Worm (Caenorhabditis elegans) whole organism, young adult: Measurements from ENCODE around the gene ceeh-1.
A peak's percentile ranks its signal among the peaks of the same experiment; 100 is the strongest.

Experiments
- B0019.2 ChIP-seq: fragments of 200-800 bp; sonication (Bioruptor generic); conservative IDR thresholded peaks from 2 replicates; pipeline ENCODE4 v1.3.6; 2022; ENCODE audit warnings: missing genetic modification reagents, missing genetic modification characterization, missing compliant biosample characterization
- B0336.3 ChIP-seq: fragments of 200-800 bp; sonication (Bioruptor generic); IDR thresholded peaks from 2 replicates; pipeline ENCODE4 v1.3.6; 2022; ENCODE audit warnings: missing genetic modification characterization, missing compliant biosample characterization
- C06A6.2 ChIP-seq: fragments of 200-800 bp; sonication (Bioruptor generic); conservative IDR thresholded peaks from 2 replicates; pipeline ENCODE4 v1.3.6; 2022; ENCODE audit warnings: missing genetic modification characterization, missing compliant biosample characterization
- T07F8.4 ChIP-seq: sonication (generic microtip); optimal IDR thresholded peaks from 2 replicates; lab custom pipeline; 2016; ENCODE audit warnings: mild to moderate bottlenecking, missing genetic modification characterization, moderate library complexity, missing compliant biosample characterization
- Y53G8AR.9 ChIP-seq: fragments of 200-800 bp; sonication (Bioruptor generic); conservative IDR thresholded peaks from 2 replicates; pipeline ENCODE4 v1.3.6; 2022; ENCODE audit warnings: missing genetic modification reagents, missing genetic modification characterization, missing compliant biosample characterization
- Y56A3A.18 ChIP-seq: fragments of 200-800 bp; sonication (Bioruptor generic); IDR thresholded peaks from 2 replicates; pipeline ENCODE4 v1.3.6; 2022; ENCODE audit warnings: missing genetic modification reagents, missing genetic modification characterization, missing compliant biosample characterization
- Y67H2A.10 ChIP-seq: fragments of 200-800 bp; sonication (Bioruptor generic); conservative IDR thresholded peaks from 2 replicates; pipeline ENCODE4 v1.3.6; 2022; ENCODE audit warnings: missing genetic modification reagents, missing genetic modification characterization, missing compliant biosample characterization
- Y95B8A.8 ChIP-seq: fragments of 200-800 bp; sonication (Bioruptor generic); IDR thresholded peaks from 2 replicates; pipeline ENCODE4 v1.3.6; 2022; ENCODE audit warnings: missing genetic modification reagents, missing genetic modification characterization, missing compliant biosample characterization
- ZK185.1 ChIP-seq: sonication (generic microtip); optimal IDR thresholded peaks from 2 replicates; lab custom pipeline; 2016; ENCODE audit warnings: mild to moderate bottlenecking, missing genetic modification characterization, missing compliant biosample characterization; ENCODE audit not compliant: poor library complexity, severe bottlenecking
- atf-7 ChIP-seq: sonication (generic microtip); optimal IDR thresholded peaks from 2 replicates; lab custom pipeline; 2017; ENCODE audit warnings: mild to moderate bottlenecking, missing genetic modification characterization, missing compliant biosample characterization
- athp-1 ChIP-seq: sonication (generic microtip); optimal IDR thresholded peaks from 2 replicates; lab custom pipeline; 2017; ENCODE audit warnings: mild to moderate bottlenecking, missing genetic modification characterization, missing compliant biosample characterization
- attf-6 ChIP-seq: fragments of 200-800 bp; sonication (Bioruptor generic); IDR thresholded peaks from 2 replicates; pipeline ENCODE4 v1.3.6; 2022; ENCODE audit warnings: missing genetic modification reagents, missing genetic modification characterization, missing compliant biosample characterization
- bed-2 ChIP-seq: fragments of 200-800 bp; sonication (Bioruptor generic); IDR thresholded peaks from 2 replicates; pipeline ENCODE4 v1.3.6; 2022; ENCODE audit warnings: missing genetic modification reagents, missing genetic modification characterization, missing compliant biosample characterization
- cebp-1 ChIP-seq, 2 experiments: fragments of 200-800 bp in 1 of 2; sonication (Bioruptor generic) in 1 of 2; sonication (generic microtip) in 1 of 2; IDR thresholded peaks in 1 of 2; optimal IDR thresholded peaks in 1 of 2; 2 replicates each; pipeline versions ENCODE4 v1.3.6 to Lab custom; 2017 to 2022; ENCODE audit warnings: missing compliant biosample characterization in 2 of 2, missing genetic modification characterization in 2 of 2, mild to moderate bottlenecking in 1 of 2, missing genetic modification reagents in 1 of 2, moderate library complexity in 1 of 2
- cebp-2 ChIP-seq: fragments of 200-800 bp; sonication (Bioruptor generic); IDR thresholded peaks from 2 replicates; pipeline ENCODE4 v1.3.6; 2022; ENCODE audit warnings: missing genetic modification characterization, missing compliant biosample characterization
- ceh-79 ChIP-seq: sonication (generic microtip); optimal IDR thresholded peaks from 2 replicates; lab custom pipeline; 2017; ENCODE audit warnings: mild to moderate bottlenecking, missing genetic modification characterization, missing compliant biosample characterization
- chd-7 ChIP-seq: sonication (generic microtip); optimal IDR thresholded peaks from 2 replicates; lab custom pipeline; 2016; ENCODE audit warnings: mild to moderate bottlenecking, missing genetic modification characterization, moderate library complexity, missing compliant biosample characterization
- dpl-1 ChIP-seq: fragments of 150-350 bp; optimal IDR thresholded peaks from 2 replicates; lab custom pipeline; 2014; ENCODE audit warnings: missing biosample characterization, missing genetic modification reagents, missing genetic modification characterization
- efl-1 ChIP-seq: fragments of 150-350 bp; optimal IDR thresholded peaks from 2 replicates; lab custom pipeline; 2014; ENCODE audit warnings: missing biosample characterization, missing genetic modification reagents, missing genetic modification characterization
- egl-18 ChIP-seq: fragments of 200-800 bp; sonication (Bioruptor generic); IDR thresholded peaks from 2 replicates; pipeline ENCODE4 v1.3.6; 2022; ENCODE audit warnings: missing genetic modification reagents, missing genetic modification characterization, missing compliant biosample characterization
- egl-44 ChIP-seq: fragments of 200-800 bp; sonication (Bioruptor generic); IDR thresholded peaks from 2 replicates; pipeline ENCODE4 v1.3.6; 2022; ENCODE audit warnings: missing genetic modification reagents, missing genetic modification characterization, missing compliant biosample characterization
- ets-4 ChIP-seq: fragments of 200-800 bp; sonication (Bioruptor generic); optimal IDR thresholded peaks from 2 replicates; lab custom pipeline; 2018; ENCODE audit warnings: mild to moderate bottlenecking, missing genetic modification characterization, missing compliant biosample characterization
- hlh-26 ChIP-seq: fragments of 200-800 bp; sonication (Bioruptor generic); conservative IDR thresholded peaks from 2 replicates; pipeline ENCODE4 v1.3.6; 2022; ENCODE audit warnings: missing genetic modification reagents, missing genetic modification characterization, missing compliant biosample characterization
- hmg-1.2 ChIP-seq: fragments of 200-800 bp; sonication (Bioruptor generic); IDR thresholded peaks from 2 replicates; pipeline ENCODE4 v1.3.6; 2022; ENCODE audit warnings: missing genetic modification reagents, missing genetic modification characterization, missing compliant biosample characterization
- hmg-20 ChIP-seq: fragments of 200-800 bp; sonication (Bioruptor generic); IDR thresholded peaks from 2 replicates; pipeline ENCODE4 v1.3.6; 2022; ENCODE audit warnings: missing genetic modification reagents, missing genetic modification characterization, missing compliant biosample characterization
- let-607 ChIP-seq, 2 experiments: fragments of 200-800 bp in 1 of 2; sonication (Bioruptor generic) in 1 of 2; sonication (generic microtip) in 1 of 2; optimal IDR thresholded peaks; 2 replicates each; lab custom pipeline; 2016 to 2018; ENCODE audit warnings: mild to moderate bottlenecking in 2 of 2, missing compliant biosample characterization in 2 of 2, missing genetic modification characterization in 2 of 2, moderate library complexity in 2 of 2, missing genotype in 1 of 2
- lin-40 ChIP-seq: sonication (generic microtip); optimal IDR thresholded peaks from 2 replicates; lab custom pipeline; 2016; ENCODE audit warnings: missing genetic modification characterization, mild to moderate bottlenecking, missing compliant biosample characterization, missing genotype, missing genetic modification reagents
- lin-54 ChIP-seq: fragments of 200-800 bp; sonication (Bioruptor generic); optimal IDR thresholded peaks from 2 replicates; lab custom pipeline; 2018; ENCODE audit warnings: mild to moderate bottlenecking, missing genetic modification characterization, missing compliant biosample characterization
- madf-8 ChIP-seq: fragments of 200-800 bp; sonication (Bioruptor generic); conservative IDR thresholded peaks from 2 replicates; pipeline ENCODE4 v1.3.6; 2022; ENCODE audit warnings: missing genetic modification reagents, missing genetic modification characterization, missing compliant biosample characterization
- mes-4 ChIP-seq: sonication (generic microtip); optimal IDR thresholded peaks from 2 replicates; lab custom pipeline; 2016; ENCODE audit warnings: missing genotype, missing genetic modification characterization, missing compliant biosample characterization
- nfyb-1 ChIP-seq: fragments of 200-800 bp; sonication (Bioruptor generic); IDR thresholded peaks from 2 replicates; pipeline ENCODE4 v1.3.6; 2022; ENCODE audit warnings: missing genetic modification reagents, missing genetic modification characterization, missing compliant biosample characterization
- nhr-179 ChIP-seq: sonication (generic microtip); optimal IDR thresholded peaks from 2 replicates; lab custom pipeline; 2016; ENCODE audit warnings: mild to moderate bottlenecking, missing genetic modification characterization, missing compliant biosample characterization
- nhr-27 ChIP-seq: fragments of 200-800 bp; sonication (Bioruptor generic); optimal IDR thresholded peaks from 2 replicates; lab custom pipeline; 2018; ENCODE audit warnings: mild to moderate bottlenecking, missing genetic modification characterization, moderate library complexity, missing compliant biosample characterization
- pha-4 ChIP-seq: fragments of 150-350 bp; sonication (generic microtip); optimal IDR thresholded peaks from 2 replicates; lab custom pipeline; 2014; ENCODE audit warnings: missing biosample characterization, missing genetic modification reagents, missing genetic modification characterization
- rec-8 ChIP-seq, 2 experiments: sonication (generic microtip); optimal IDR thresholded peaks; 2 replicates each; lab custom pipeline; 2016; ENCODE audit warnings: mild to moderate bottlenecking in 2 of 2, missing genetic modification characterization in 2 of 2, missing genetic modification reagents in 2 of 2, missing genotype in 2 of 2, missing biosample characterization in 1 of 2, missing compliant biosample characterization in 1 of 2, moderate library complexity in 1 of 2
- snpc-1.1 ChIP-seq: sonication (generic microtip); optimal IDR thresholded peaks from 2 replicates; lab custom pipeline; 2017; ENCODE audit warnings: missing genetic modification characterization, mild to moderate bottlenecking, missing compliant biosample characterization, antibody characterized with exemption, moderate library complexity, missing genotype, missing genetic modification reagents; ENCODE audit not compliant: insufficient read depth
- snpc-1.3 ChIP-seq: sonication (generic microtip); optimal IDR thresholded peaks from 2 replicates; lab custom pipeline; 2017; ENCODE audit warnings: missing genetic modification characterization, mild to moderate bottlenecking, missing compliant biosample characterization, antibody characterized with exemption, moderate library complexity, missing genotype, missing genetic modification reagents; ENCODE audit not compliant: insufficient read depth
- snpc-3.4 ChIP-seq: sonication (generic microtip); optimal IDR thresholded peaks from 2 replicates; lab custom pipeline; 2017; ENCODE audit warnings: missing genetic modification characterization, mild to moderate bottlenecking, missing compliant biosample characterization, antibody characterized with exemption, moderate library complexity, missing genotype, missing genetic modification reagents
- tbp1 ChIP-seq: fragments of 200-800 bp; sonication (Bioruptor generic); optimal IDR thresholded peaks from 2 replicates; lab custom pipeline; 2018; ENCODE audit warnings: mild to moderate bottlenecking, missing genetic modification characterization, missing compliant biosample characterization
- tbx-9 ChIP-seq: sonication (generic microtip); optimal IDR thresholded peaks from 2 replicates; lab custom pipeline; 2016; ENCODE audit warnings: borderline replicate concordance, missing genetic modification characterization, inconsistent platforms, missing compliant biosample characterization
- unc-130 ChIP-seq: sonication (generic microtip); optimal IDR thresholded peaks from 2 replicates; lab custom pipeline; 2016; ENCODE audit warnings: missing genetic modification reagents, missing genetic modification characterization, missing compliant biosample characterization
- unc-62 ChIP-seq: fragments of 150-350 bp; optimal IDR thresholded peaks from 2 replicates; lab custom pipeline; 2014; ENCODE audit warnings: missing biosample characterization, missing genetic modification reagents, missing genetic modification characterization
- xnd-1 ChIP-seq: sonication (generic microtip); optimal IDR thresholded peaks from 2 replicates; lab custom pipeline; 2016; ENCODE audit warnings: missing genotype, missing genetic modification reagents, missing genetic modification characterization, missing compliant biosample characterization
- ztf-3 ChIP-seq: fragments of 200-800 bp; sonication (Bioruptor generic); optimal IDR thresholded peaks from 2 replicates; lab custom pipeline; 2018; ENCODE audit warnings: mild to moderate bottlenecking, missing genetic modification characterization, missing compliant biosample characterization

The ceeh-1 gene

ce11 chrIII:839491-839890, 7.4 kb upstream of the ceeh-1 start, which contains the start of gene dos-3:
Gene dos-3, minus strand, starts transcription at chrIII:839591.
- TF ChIP-seq C06A6.2 (GFP tag; lab: Robert Waterston, UW): no peak
- TF ChIP-seq pha-4 (tag; lab: Kevin White, UChicago): no peak
- no peak for TF ChIP-seq lin-54 (GFP tag; lab: Kevin White, UChicago)
- no peak for TF ChIP-seq T07F8.4 (tag; lab: Kevin White, UChicago)
- no peak for TF ChIP-seq athp-1
- no peak for TF ChIP-seq rec-8 (tag; optimal IDR thresholded peaks at IDR 0.05; lab: Kevin White, UChicago)
- no peak for TF ChIP-seq lin-40
- TF ChIP-seq Y95B8A.8 (GFP tag; lab: Robert Waterston, UW): no peak
- no peak for TF ChIP-seq B0336.3 (GFP tag; lab: Robert Waterston, UW)
- TF ChIP-seq nhr-179 (tag; lab: Kevin White, UChicago): no peak

ce11 chrIII:835713-836278, 3.7 kb upstream of the ceeh-1 start:
- 0 out of 2 replicates have a peak, but pooled peaks have one; percentile 36 for TF ChIP-seq B0019.2 (GFP tag; lab: Robert Waterston, UW)
- peak; percentile 68; the same call in 1 of the 2 replicates for TF ChIP-seq attf-6
- no peak for TF ChIP-seq mes-4 (tag; lab: Kevin White, UChicago)
- peak; percentile 61 for TF ChIP-seq ZK185.1 (tag; lab: Kevin White, UChicago)
- TF ChIP-seq efl-1 (GFP tag; lab: Kevin White, UChicago): no peak
- peak; percentile 91 for TF ChIP-seq ztf-3
- TF ChIP-seq nhr-27 (tag; lab: Kevin White, UChicago): peak; percentile 98
- TF ChIP-seq bed-2 (GFP tag; lab: Robert Waterston, UW): no peak
- no peak for TF ChIP-seq snpc-3.4 (tag; lab: Kevin White, UChicago)
- peak; percentile 99 for TF ChIP-seq Y53G8AR.9 (GFP tag; lab: Robert Waterston, UW)
- no peak for TF ChIP-seq xnd-1 (tag; lab: Kevin White, UChicago)
- TF ChIP-seq let-607 (tag; optimal IDR thresholded peaks at IDR 0.05; lab: Kevin White, UChicago): peak; percentile 68 to 83
- TF ChIP-seq dpl-1 (GFP tag; lab: Kevin White, UChicago): no peak
- TF ChIP-seq unc-62 (GFP tag; lab: Kevin White, UChicago): no peak
- TF ChIP-seq snpc-1.3 (tag; lab: Kevin White, UChicago): no peak
- TF ChIP-seq unc-130 (GFP tag; lab: Kevin White, UChicago): no peak
- TF ChIP-seq chd-7 (tag; lab: Kevin White, UChicago): peak; percentile 99
- peak; percentile 86 for TF ChIP-seq cebp-2
- TF ChIP-seq snpc-1.1: no peak
- peak; percentile 99 for TF ChIP-seq atf-7 (tag; lab: Kevin White, UChicago)
- TF ChIP-seq hmg-1.2: peak; percentile 74
- peak; percentile 89 for TF ChIP-seq egl-18 (GFP tag; lab: Robert Waterston, UW)
- peak; percentile 92 for TF ChIP-seq egl-44 (GFP tag; lab: Robert Waterston, UW)
- no peak for TF ChIP-seq T07F8.4 (tag; lab: Kevin White, UChicago)
- peak; percentile 86 for TF ChIP-seq Y67H2A.10 (GFP tag; lab: Robert Waterston, UW)
- TF ChIP-seq B0336.3 (GFP tag; lab: Robert Waterston, UW): peak; percentile 99
- TF ChIP-seq Y56A3A.18 (GFP tag; lab: Robert Waterston, UW): peak; percentile 98
- TF ChIP-seq hmg-20 (GFP tag; lab: Robert Waterston, UW): peak; percentile 75
- peak; percentile 83 for TF ChIP-seq cebp-1 (GFP tag; IDR thresholded peaks at IDR 0.05; lab: Robert Waterston, UW)
- peak; percentile 93 for TF ChIP-seq cebp-1 (tag; optimal IDR thresholded peaks at IDR 0.05; lab: Kevin White, UChicago)
- no peak for TF ChIP-seq madf-8 (GFP tag; lab: Robert Waterston, UW)
- TF ChIP-seq Y95B8A.8 (GFP tag; lab: Robert Waterston, UW): peak; percentile 91
- peak; percentile 83 for TF ChIP-seq lin-40
- peak; percentile 97 for TF ChIP-seq tbx-9 (tag; lab: Kevin White, UChicago)
- peak; percentile 84 for TF ChIP-seq ets-4
- TF ChIP-seq tbp1 (GFP tag; lab: Kevin White, UChicago): peak; percentile 74
- TF ChIP-seq hlh-26 (GFP tag; lab: Robert Waterston, UW): no peak
- TF ChIP-seq nfyb-1 (GFP tag; lab: Robert Waterston, UW): peak; percentile 99
- TF ChIP-seq ceh-79 (tag; lab: Kevin White, UChicago): peak; percentile 92
